Fruit fly (Drosophila melanogaster) whole organism, embryonic: ENCODE data around the gene wuho.
A peak's percentile ranks its signal among the peaks of the same experiment; 100 is the strongest.

Experiments
- Aef1 ChIP-seq: fragments of 200-800 bp; sonication (Bioruptor generic); IDR thresholded peaks from 3 replicates; pipeline ENCODE4 v1.3.6; 2022; ENCODE audit warnings: missing biosample characterization, missing genetic modification characterization
- Awh ChIP-seq: fragments of 200-800 bp; sonication (Bioruptor generic); IDR thresholded peaks from 2 replicates; pipeline ENCODE4, ENCODE4 v1.3.6; 2022; ENCODE audit warnings: missing biosample characterization, missing genetic modification characterization
- CG10147 ChIP-seq: fragments of 200-800 bp; sonication (Bioruptor generic); optimal IDR thresholded peaks from 2 replicates; lab custom pipeline; 2019; ENCODE audit warnings: missing biosample characterization, mild to moderate bottlenecking, missing genetic modification characterization, moderate library complexity
- CG10366 ChIP-seq: fragments of 200-800 bp; sonication (Bioruptor generic); IDR thresholded peaks from 2 replicates; pipeline ENCODE4 v1.3.6; 2022; ENCODE audit warnings: missing biosample characterization, missing genetic modification characterization
- CG10462 ChIP-seq: fragments of 200-800 bp; sonication (Bioruptor generic); optimal IDR thresholded peaks from 2 replicates; lab custom pipeline; 2016; ENCODE audit warnings: missing biosample characterization, missing genetic modification characterization
- CG12219 ChIP-seq: fragments of 200-800 bp; sonication (Bioruptor generic); optimal IDR thresholded peaks from 3 replicates; lab custom pipeline; 2018; ENCODE audit warnings: missing biosample characterization, mild to moderate bottlenecking, missing genetic modification characterization
- CG12391 ChIP-seq: fragments of 200-800 bp; sonication (Bioruptor generic); optimal IDR thresholded peaks from 3 replicates; lab custom pipeline; 2018; ENCODE audit warnings: missing biosample characterization, mild to moderate bottlenecking, missing genetic modification characterization, moderate library complexity
- CG13775 ChIP-seq: fragments of 200-800 bp; sonication (Bioruptor generic); optimal IDR thresholded peaks from 3 replicates; lab custom pipeline; 2017; ENCODE audit warnings: missing biosample characterization, mild to moderate bottlenecking, missing genetic modification characterization
- CG1529 ChIP-seq: fragments of 200-800 bp; sonication (Bioruptor generic); optimal IDR thresholded peaks from 3 replicates; lab custom pipeline; 2018; ENCODE audit warnings: missing biosample characterization, missing genetic modification characterization
- CG2678 ChIP-seq: fragments of 200-800 bp; sonication (Bioruptor generic); optimal IDR thresholded peaks from 3 replicates; lab custom pipeline; 2019; ENCODE audit warnings: missing biosample characterization, mild to moderate bottlenecking, missing genetic modification characterization, moderate library complexity
- CG30020 ChIP-seq: fragments of 200-800 bp; optimal IDR thresholded peaks from 2 replicates; lab custom pipeline; 2019; ENCODE audit warnings: missing biosample characterization, mild to moderate bottlenecking, missing genetic modification characterization, moderate library complexity
- CG6689 ChIP-seq: fragments of 200-800 bp; sonication (Bioruptor generic); IDR thresholded peaks from 2 replicates; pipeline ENCODE4 v1.3.6; 2022; ENCODE audit warnings: missing biosample characterization, missing genetic modification characterization
- CG7745 ChIP-seq: fragments of 200-800 bp; sonication (Bioruptor generic); optimal IDR thresholded peaks from 2 replicates; lab custom pipeline; 2018; ENCODE audit warnings: missing biosample characterization, mild to moderate bottlenecking, missing genetic modification characterization, moderate library complexity
- CG7839 ChIP-seq: fragments of 200-800 bp; sonication (Bioruptor generic); optimal IDR thresholded peaks from 3 replicates; lab custom pipeline; 2018; ENCODE audit warnings: missing biosample characterization, mild to moderate bottlenecking, missing genetic modification characterization, moderate library complexity
- CG7987 ChIP-seq: fragments of 200-800 bp; sonication (Bioruptor generic); optimal IDR thresholded peaks from 2 replicates; lab custom pipeline; 2018; ENCODE audit warnings: missing biosample characterization, mild to moderate bottlenecking, missing genetic modification characterization, moderate library complexity
- Chrac-16 ChIP-seq: fragments of 200-800 bp; sonication (Bioruptor generic); optimal IDR thresholded peaks from 3 replicates; lab custom pipeline; 2016; ENCODE audit warnings: missing biosample characterization, missing genetic modification characterization
- CrebB ChIP-seq: fragments of 200-800 bp; sonication (Bioruptor generic); optimal IDR thresholded peaks from 3 replicates; lab custom pipeline; 2018; ENCODE audit warnings: missing biosample characterization, mild to moderate bottlenecking, missing genetic modification characterization
- Dek ChIP-seq: fragments of 200-800 bp; sonication (Bioruptor generic); optimal IDR thresholded peaks from 3 replicates; lab custom pipeline; 2019; ENCODE audit warnings: missing biosample characterization, mild to moderate bottlenecking, missing genetic modification characterization, moderate library complexity
- Drgx ChIP-seq: fragments of 200-800 bp; sonication (Bioruptor generic); IDR thresholded peaks from 2 replicates; pipeline ENCODE4 v1.3.6; 2022; ENCODE audit warnings: missing biosample characterization, missing genetic modification characterization
- Fer3 ChIP-seq: fragments of 200-800 bp; sonication (Bioruptor generic); optimal IDR thresholded peaks from 2 replicates; lab custom pipeline; 2018; ENCODE audit warnings: missing biosample characterization, mild to moderate bottlenecking, missing genetic modification characterization, moderate library complexity
- Hey ChIP-seq: fragments of 200-800 bp; sonication (Bioruptor generic); optimal IDR thresholded peaks from 3 replicates; lab custom pipeline; 2018; ENCODE audit warnings: missing biosample characterization, mild to moderate bottlenecking, missing genetic modification characterization
- Hsf ChIP-seq: fragments of 200-800 bp; sonication (Bioruptor generic); optimal IDR thresholded peaks from 3 replicates; lab custom pipeline; 2016; ENCODE audit warnings: missing biosample characterization, missing genetic modification characterization
- Mrtf ChIP-seq: fragments of 200-800 bp; sonication (Bioruptor generic); IDR thresholded peaks from 3 replicates; pipeline ENCODE4 v1.3.6; 2022; ENCODE audit warnings: missing biosample characterization, missing genetic modification characterization
- NC2α ChIP-seq: fragments of 200-800 bp; sonication (Bioruptor generic); optimal IDR thresholded peaks from 2 replicates; lab custom pipeline; 2016; ENCODE audit warnings: missing biosample characterization, missing genetic modification characterization
- NFAT ChIP-seq: fragments of 200-800 bp; sonication (Bioruptor generic); IDR thresholded peaks from 2 replicates; pipeline ENCODE4 v1.3.6; 2022; ENCODE audit warnings: missing biosample characterization, missing genetic modification characterization
- Nf-YA ChIP-seq: fragments of 200-800 bp; sonication (Bioruptor generic); IDR thresholded peaks from 2 replicates; pipeline ENCODE4 v1.3.6; 2022; ENCODE audit warnings: missing biosample characterization, missing genetic modification characterization
- TFAM ChIP-seq: fragments of 200-800 bp; sonication (Bioruptor generic); optimal IDR thresholded peaks from 2 replicates; lab custom pipeline; 2017; ENCODE audit warnings: missing biosample characterization, missing genetic modification characterization, inconsistent platforms
- Taf1 ChIP-seq: fragments of 200-800 bp; sonication (Bioruptor generic); IDR thresholded peaks from 2 replicates; pipeline ENCODE4 v1.3.6; 2022; ENCODE audit warnings: missing biosample characterization, missing genetic modification characterization
- Tbp ChIP-seq: fragments of >200 bp; optimal IDR thresholded peaks from 2 replicates; lab custom pipeline; 2018; ENCODE audit warnings: missing biosample characterization, missing genetic modification characterization
- amos ChIP-seq: fragments of 200-800 bp; sonication (Bioruptor generic); IDR thresholded peaks from 2 replicates; pipeline ENCODE4 v1.3.6; 2022; ENCODE audit warnings: missing biosample characterization, missing genetic modification characterization; ENCODE audit not compliant: partially characterized antibody
- cas ChIP-seq: fragments of 200-800 bp; sonication (Bioruptor generic); IDR thresholded peaks from 2 replicates; pipeline ENCODE4 v1.3.6; 2022; ENCODE audit warnings: missing biosample characterization, missing genetic modification characterization
- chif ChIP-seq, 2 experiments: fragments of 200-800 bp; sonication (Bioruptor generic); optimal IDR thresholded peaks; 3 replicates each; lab custom pipeline; 2016; ENCODE audit warnings: missing biosample characterization in 2 of 2, missing genetic modification characterization in 2 of 2
- da ChIP-seq: fragments of 200-800 bp; sonication (Bioruptor generic); optimal IDR thresholded peaks from 2 replicates; lab custom pipeline; 2016; ENCODE audit warnings: missing biosample characterization, missing genetic modification characterization
- dmrt11E ChIP-seq: fragments of 200-800 bp; sonication (Bioruptor generic); optimal IDR thresholded peaks from 3 replicates; lab custom pipeline; 2018; ENCODE audit warnings: missing biosample characterization, mild to moderate bottlenecking, missing genetic modification characterization, moderate library complexity
- fru ChIP-seq: fragments of >200 bp; optimal IDR thresholded peaks from 2 replicates; lab custom pipeline; 2017
- fu2 ChIP-seq: fragments of 200-800 bp; sonication (Bioruptor generic); optimal IDR thresholded peaks from 2 replicates; lab custom pipeline; 2016; ENCODE audit warnings: missing biosample characterization, missing genetic modification characterization
- gro ChIP-seq: fragments of 200-800 bp; sonication (Bioruptor generic); optimal IDR thresholded peaks from 2 replicates; lab custom pipeline; 2016; ENCODE audit warnings: missing biosample characterization, missing genetic modification characterization
- hth ChIP-seq: fragments of >200 bp; optimal IDR thresholded peaks from 2 replicates; lab custom pipeline; 2017; ENCODE audit warnings: inconsistent platforms
- insv ChIP-seq, 2 experiments: fragments of 200-800 bp; sonication (Bioruptor generic); optimal IDR thresholded peaks; 3 replicates each; lab custom pipeline; 2016 to 2018; ENCODE audit warnings: missing biosample characterization in 2 of 2, missing genetic modification characterization in 2 of 2
- lola ChIP-seq, 3 experiments: fragments of >200 bp in 2 of 3; fragments of 200-800 bp in 1 of 3; sonication (Bioruptor generic) in 1 of 3; optimal IDR thresholded peaks; 2 replicates each; lab custom pipeline; 2017 to 2019; ENCODE audit warnings: missing biosample characterization in 3 of 3, missing genetic modification characterization in 3 of 3, mild to moderate bottlenecking in 1 of 3, moderate library complexity in 1 of 3
- mam ChIP-seq: fragments of 200-800 bp; sonication (Bioruptor generic); optimal IDR thresholded peaks from 3 replicates; lab custom pipeline; 2016; ENCODE audit warnings: missing biosample characterization, missing genetic modification characterization
- nmo ChIP-seq: fragments of 200-800 bp; sonication (Bioruptor generic); optimal IDR thresholded peaks from 2 replicates; lab custom pipeline; 2018; ENCODE audit warnings: missing biosample characterization, mild to moderate bottlenecking, missing genetic modification characterization, moderate library complexity
- otp ChIP-seq: fragments of 200-800 bp; sonication (Bioruptor generic); IDR thresholded peaks from 3 replicates; pipeline ENCODE4, ENCODE4 v1.3.6; 2022; ENCODE audit warnings: missing biosample characterization, missing genetic modification characterization
- phol ChIP-seq: fragments of 200-800 bp; sonication (Bioruptor generic); optimal IDR thresholded peaks from 3 replicates; lab custom pipeline; 2018; ENCODE audit warnings: missing biosample characterization, mild to moderate bottlenecking, missing genetic modification characterization, moderate library complexity
- pnt ChIP-seq: fragments of 200-800 bp; sonication (Bioruptor generic); optimal IDR thresholded peaks from 3 replicates; lab custom pipeline; 2016; ENCODE audit warnings: missing biosample characterization, missing genetic modification characterization
- pum ChIP-seq: fragments of 200-800 bp; sonication (Bioruptor generic); optimal IDR thresholded peaks from 2 replicates; lab custom pipeline; 2016; ENCODE audit warnings: missing biosample characterization, missing genetic modification characterization
- ranshi ChIP-seq: fragments of 200-800 bp; sonication (Bioruptor generic); IDR thresholded peaks from 2 replicates; pipeline ENCODE4 v1.3.6; 2022; ENCODE audit warnings: missing biosample characterization, missing genetic modification characterization
- rib ChIP-seq: fragments of 200-800 bp; sonication (Bioruptor generic); IDR thresholded peaks from 2 replicates; pipeline ENCODE4 v1.3.6; 2022; ENCODE audit warnings: missing biosample characterization, missing genetic modification characterization
- sens-2 ChIP-seq: fragments of 200-800 bp; sonication (Bioruptor generic); IDR thresholded peaks from 2 replicates; pipeline ENCODE4 v1.3.6; 2022; ENCODE audit warnings: missing biosample characterization, missing genetic modification characterization
- tup ChIP-seq: fragments of 200-800 bp; sonication (Bioruptor generic); optimal IDR thresholded peaks from 2 replicates; lab custom pipeline; 2016; ENCODE audit warnings: missing biosample characterization, mild to moderate bottlenecking, missing genetic modification characterization, moderate library complexity
- twi ChIP-seq: fragments of 200-800 bp; optimal IDR thresholded peaks from 2 replicates; lab custom pipeline; 2019; ENCODE audit warnings: missing biosample characterization, mild to moderate bottlenecking, missing genetic modification characterization, moderate library complexity
- wdn ChIP-seq: fragments of 200-800 bp; sonication (Bioruptor generic); IDR thresholded peaks from 2 replicates; pipeline ENCODE4 v1.3.6; 2022; ENCODE audit warnings: missing biosample characterization, missing genetic modification characterization
- yki ChIP-seq: fragments of >200 bp; optimal IDR thresholded peaks from 3 replicates; lab custom pipeline; 2018

The wuho gene

dm6 chrX:6265456-6265877 is 22.4 kb upstream of the wuho start (continued):
- TF ChIP-seq CG7745 (tag; lab: Kevin White, UChicago), result no peak
- peak; percentile 97 for TF ChIP-seq CG7839
- TF ChIP-seq Tbp (GFP tag; lab: Kevin White, UChicago), result no peak
- TF ChIP-seq fu2 (GFP tag; lab: Kevin White, UChicago), result peak; percentile 91
- TF ChIP-seq rib, result peak; percentile 82
- TF ChIP-seq Nf-YA (GFP tag; lab: Robert Waterston, UW), result peak; percentile 92
- TF ChIP-seq TFAM, result peak; percentile 83
- TF ChIP-seq CG30020 (tag; lab: Kevin White, UChicago), result peak; percentile 76
- peak; percentile 97 for TF ChIP-seq CG2678 (tag; lab: Kevin White, UChicago)
- TF ChIP-seq Hey (tag; lab: Kevin White, UChicago), result peak; percentile 66
- peak; percentile 97 for TF ChIP-seq Hsf (GFP tag; lab: Kevin White, UChicago)
- peak; percentile 92 for TF ChIP-seq CG10147 (GFP tag; lab: Kevin White, UChicago)
- peak; percentile 91 for TF ChIP-seq wdn
- no peak for TF ChIP-seq yki (lab: Kevin White, UChicago)
- TF ChIP-seq nmo (GFP tag; lab: Kevin White, UChicago), result peak; percentile 98
- peak; percentile 93 for TF ChIP-seq CG10366 (GFP tag; lab: Robert Waterston, UW)
- TF ChIP-seq lola (GFP tag; optimal IDR thresholded peaks at IDR 0.05; lab: Kevin White, UChicago), result peak in 1 of 3 experiments; percentile 91
- TF ChIP-seq CG6689 (GFP tag; lab: Robert Waterston, UW), result peak; percentile 97
- peak; percentile 96 for TF ChIP-seq pum (GFP tag; lab: Kevin White, UChicago)
- TF ChIP-seq CG13775 (GFP tag; lab: Kevin White, UChicago), result peak; percentile 94
- peak; percentile 94 for TF ChIP-seq mam (GFP tag; lab: Kevin White, UChicago)
- TF ChIP-seq ranshi (GFP tag; lab: Robert Waterston, UW), result peak; percentile 92
- peak; percentile 92 for TF ChIP-seq CG10462
- peak; percentile 90 for TF ChIP-seq sens-2 (GFP tag; lab: Robert Waterston, UW)
- peak; percentile 96 for TF ChIP-seq chif (GFP tag; optimal IDR thresholded peaks at IDR 0.05; lab: Kevin White, UChicago)
- TF ChIP-seq tup, result peak; percentile 78
- peak; percentile 91 for TF ChIP-seq Fer3
- TF ChIP-seq CG1529 (GFP tag; lab: Kevin White, UChicago), result peak; percentile 97
- TF ChIP-seq CrebB, result peak; percentile 87
- peak; percentile 89 for TF ChIP-seq da (GFP tag; lab: Kevin White, UChicago)
- TF ChIP-seq fru, result no peak
- peak; percentile 97 for TF ChIP-seq pnt (GFP tag; lab: Kevin White, UChicago)
- TF ChIP-seq otp (GFP tag; lab: Robert Waterston, UW), result peak; percentile 91
- TF ChIP-seq dmrt11E (tag; lab: Kevin White, UChicago), result peak; percentile 90
- TF ChIP-seq Awh (GFP tag; lab: Robert Waterston, UW), result peak; percentile 93
- peak; percentile 97 for TF ChIP-seq phol (tag; lab: Kevin White, UChicago)
- peak; percentile 88 for TF ChIP-seq gro (GFP tag; lab: Kevin White, UChicago)
- peak; percentile 94 for TF ChIP-seq Chrac-16
- TF ChIP-seq twi (tag; lab: Kevin White, UChicago), result peak; percentile 88
- peak; percentile 17 to 67 for TF ChIP-seq insv (GFP tag; optimal IDR thresholded peaks at IDR 0.05; lab: Kevin White, UChicago)
- TF ChIP-seq amos (GFP tag; lab: Robert Waterston, UW), result no peak
- peak; percentile 95 for TF ChIP-seq CG12219 (GFP tag; lab: Kevin White, UChicago)
- TF ChIP-seq NC2α (GFP tag; lab: Kevin White, UChicago), result peak; percentile 92
- peak; percentile 86 for TF ChIP-seq NFAT
- TF ChIP-seq cas (GFP tag; lab: Robert Waterston, UW), result peak; percentile 90
- peak; percentile 90 for TF ChIP-seq Dek (tag; lab: Kevin White, UChicago)
- no peak for TF ChIP-seq hth
- TF ChIP-seq CG12391 (tag; lab: Kevin White, UChicago), result peak; percentile 96
- peak; percentile 93 for TF ChIP-seq Aef1 (GFP tag; lab: Robert Waterston, UW)
- TF ChIP-seq CG7987 (GFP tag; lab: Kevin White, UChicago), result peak; percentile 78
- peak; percentile 69 for TF ChIP-seq Taf1 (GFP tag; lab: Robert Waterston, UW)
- peak; percentile 95 for TF ChIP-seq Drgx (GFP tag; lab: Robert Waterston, UW)
- TF ChIP-seq Mrtf, result peak; percentile 93
